Worm (Caenorhabditis elegans): ENCODE measurements around the gene T24H10.4.

T24H10.4 gene

DNA sequence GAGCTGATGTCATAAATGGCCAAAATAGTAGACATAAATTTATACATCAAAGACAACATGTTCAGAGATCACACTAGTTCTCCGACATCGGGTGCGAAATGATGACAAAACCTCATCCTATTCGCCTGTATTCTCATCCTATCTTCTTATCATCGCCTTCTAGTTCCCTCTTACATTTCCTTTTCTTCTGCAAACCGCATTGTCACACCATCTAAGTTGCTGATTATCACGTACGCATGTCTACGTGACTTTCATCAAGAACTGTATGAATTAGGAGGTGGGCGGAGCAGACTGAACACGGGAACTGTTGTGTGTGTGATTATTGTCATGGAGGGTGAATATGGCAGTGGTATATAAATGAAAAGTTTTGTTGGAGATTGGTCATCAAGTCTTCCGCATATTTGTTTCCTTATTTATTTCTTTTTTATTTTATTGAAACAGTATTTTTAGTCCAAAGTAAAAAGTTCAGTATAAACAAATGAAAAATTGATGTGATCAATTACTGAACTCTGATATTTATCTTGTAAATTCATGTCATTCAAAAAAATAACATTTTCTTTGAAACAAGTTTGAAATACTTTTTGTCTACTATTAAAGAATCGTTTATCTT lies 51.0 kb downstream of the T24H10.4 start:
- TF ChIP-seq nhr-77 (tag; optimal IDR thresholded peaks at IDR 0.05) (no peak), nfya-1 (tag; optimal IDR thresholded peaks at IDR 0.05; ENCODE audit: insufficient read depth) (peak; percentile 20), pqm-1 (tag; optimal IDR thresholded peaks at IDR 0.05) (peak; percentile 81), nhr-76 (tag; optimal IDR thresholded peaks at IDR 0.05) (peak; percentile 60), nhr-43 (tag; optimal IDR thresholded peaks at IDR 0.05; ENCODE audit: poor library complexity, severe bottlenecking) (peak; percentile 97), fkh-10 (GFP tag; optimal IDR thresholded peaks at IDR 0.05) (no peak), nhr-23 (tag; optimal IDR thresholded peaks at IDR 0.05) (peak; percentile 76), elt-3 (tag; optimal IDR thresholded peaks at IDR 0.05) (peak in 2 of 3 experiments; percentile 62 to 79), elt-2 (tag; optimal IDR thresholded peaks at IDR 0.05) (peak; percentile 63), ztf-11 (tag; optimal IDR thresholded peaks at IDR 0.05) (no peak), nhr-25 (tag; optimal IDR thresholded peaks at IDR 0.05) (peak; percentile 73), skn-1 (tag; optimal IDR thresholded peaks at IDR 0.05) (peak; percentile 82)
